Worm (Caenorhabditis elegans) whole organism, young adult: ENCODE results near the gene wapl-1.

Source experiments
- B0019.2 ChIP-seq: fragments of 200-800 bp; sonication (Bioruptor generic); conservative IDR thresholded peaks from 2 replicates; pipeline ENCODE4 v1.3.6; 2022; ENCODE audit warnings: missing genetic modification reagents, missing genetic modification characterization, missing compliant biosample characterization
- B0035.1 ChIP-seq: sonication (generic microtip); optimal IDR thresholded peaks from 2 replicates; lab custom pipeline; 2016; ENCODE audit warnings: missing genetic modification characterization, mild to moderate bottlenecking, missing compliant biosample characterization, missing genotype, missing genetic modification reagents
- B0336.3 ChIP-seq: fragments of 200-800 bp; sonication (Bioruptor generic); IDR thresholded peaks from 2 replicates; pipeline ENCODE4 v1.3.6; 2022; ENCODE audit warnings: missing genetic modification characterization, missing compliant biosample characterization
- C06A6.2 ChIP-seq: fragments of 200-800 bp; sonication (Bioruptor generic); conservative IDR thresholded peaks from 2 replicates; pipeline ENCODE4 v1.3.6; 2022; ENCODE audit warnings: missing genetic modification characterization, missing compliant biosample characterization
- F22D6.2 ChIP-seq: sonication (generic microtip); optimal IDR thresholded peaks from 2 replicates; lab custom pipeline; 2016; ENCODE audit warnings: mild to moderate bottlenecking, missing genetic modification characterization, missing compliant biosample characterization
- K11D2.4 ChIP-seq: fragments of 200-800 bp; sonication (Bioruptor generic); IDR thresholded peaks from 2 replicates; pipeline ENCODE4 v1.3.6; 2022; ENCODE audit warnings: missing genetic modification reagents, missing genetic modification characterization, missing compliant biosample characterization
- K12H6.12 ChIP-seq: fragments of 200-800 bp; sonication (Bioruptor generic); optimal IDR thresholded peaks from 2 replicates; lab custom pipeline; 2018; ENCODE audit warnings: mild to moderate bottlenecking, missing genetic modification characterization, missing compliant biosample characterization
- T26A5.8 ChIP-seq: sonication (generic microtip); optimal IDR thresholded peaks from 2 replicates; lab custom pipeline; 2016; ENCODE audit warnings: missing genetic modification characterization, missing compliant biosample characterization
- akir-1 ChIP-seq: fragments of 200-800 bp; sonication (Bioruptor generic); optimal IDR thresholded peaks from 2 replicates; lab custom pipeline; 2018; ENCODE audit warnings: mild to moderate bottlenecking, missing genetic modification characterization, moderate library complexity, missing compliant biosample characterization
- ama-1 ChIP-seq, 3 experiments: fragments of 150-350 bp in 1 of 3; sonication (generic microtip) in 2 of 3; optimal IDR thresholded peaks; 2 replicates each; lab custom pipeline; 2014 to 2018; ENCODE audit warnings: missing biosample characterization in 2 of 3, missing genetic modification characterization in 2 of 3, missing genetic modification reagents in 2 of 3
- aptf-3 ChIP-seq: fragments of 200-800 bp; sonication (Bioruptor generic); IDR thresholded peaks from 2 replicates; pipeline ENCODE4 v1.3.6; 2022; ENCODE audit warnings: missing genetic modification characterization, missing compliant biosample characterization
- atf-7 ChIP-seq: sonication (generic microtip); optimal IDR thresholded peaks from 2 replicates; lab custom pipeline; 2017; ENCODE audit warnings: mild to moderate bottlenecking, missing genetic modification characterization, missing compliant biosample characterization
- attf-5 ChIP-seq: fragments of 200-800 bp; sonication (Bioruptor generic); optimal IDR thresholded peaks from 2 replicates; lab custom pipeline; 2018; ENCODE audit warnings: mild to moderate bottlenecking, missing genetic modification characterization, missing compliant biosample characterization
- ceh-58 ChIP-seq: fragments of 200-800 bp; sonication (Bioruptor generic); IDR thresholded peaks from 2 replicates; pipeline ENCODE4 v1.3.6; 2022; ENCODE audit warnings: missing genetic modification characterization, missing compliant biosample characterization
- ceh-79 ChIP-seq: sonication (generic microtip); optimal IDR thresholded peaks from 2 replicates; lab custom pipeline; 2017; ENCODE audit warnings: mild to moderate bottlenecking, missing genetic modification characterization, missing compliant biosample characterization
- die-1 ChIP-seq: sonication (generic microtip); optimal IDR thresholded peaks from 2 replicates; lab custom pipeline; 2016; ENCODE audit warnings: missing genotype, mild to moderate bottlenecking, missing genetic modification characterization, missing compliant biosample characterization
- dpl-1 ChIP-seq: fragments of 150-350 bp; optimal IDR thresholded peaks from 2 replicates; lab custom pipeline; 2014; ENCODE audit warnings: missing biosample characterization, missing genetic modification reagents, missing genetic modification characterization
- egl-44 ChIP-seq: fragments of 200-800 bp; sonication (Bioruptor generic); IDR thresholded peaks from 2 replicates; pipeline ENCODE4 v1.3.6; 2022; ENCODE audit warnings: missing genetic modification reagents, missing genetic modification characterization, missing compliant biosample characterization
- ets-4 ChIP-seq: fragments of 200-800 bp; sonication (Bioruptor generic); optimal IDR thresholded peaks from 2 replicates; lab custom pipeline; 2018; ENCODE audit warnings: mild to moderate bottlenecking, missing genetic modification characterization, missing compliant biosample characterization
- hlh-12 ChIP-seq: sonication (generic microtip); optimal IDR thresholded peaks from 2 replicates; lab custom pipeline; 2016; ENCODE audit warnings: missing genetic modification characterization, missing compliant biosample characterization
- hmg-20 ChIP-seq: fragments of 200-800 bp; sonication (Bioruptor generic); IDR thresholded peaks from 2 replicates; pipeline ENCODE4 v1.3.6; 2022; ENCODE audit warnings: missing genetic modification reagents, missing genetic modification characterization, missing compliant biosample characterization
- hrde-1 ChIP-seq: sonication (generic microtip); optimal IDR thresholded peaks from 2 replicates; lab custom pipeline; 2016; ENCODE audit warnings: missing genetic modification characterization, mild to moderate bottlenecking, missing compliant biosample characterization, moderate library complexity, missing genotype, missing genetic modification reagents, borderline replicate concordance
- lag-1 ChIP-seq: fragments of 200-800 bp; sonication (Bioruptor generic); IDR thresholded peaks from 2 replicates; pipeline ENCODE4 v1.3.6; 2022; ENCODE audit warnings: missing genetic modification reagents, missing genetic modification characterization, missing compliant biosample characterization
- lin-26 ChIP-seq: fragments of 200-800 bp; sonication (Bioruptor generic); IDR thresholded peaks from 2 replicates; pipeline ENCODE4 v1.3.6; 2022; ENCODE audit warnings: missing genetic modification reagents, missing genetic modification characterization, missing compliant biosample characterization
- lin-40 ChIP-seq: sonication (generic microtip); optimal IDR thresholded peaks from 2 replicates; lab custom pipeline; 2016; ENCODE audit warnings: missing genetic modification characterization, mild to moderate bottlenecking, missing compliant biosample characterization, missing genotype, missing genetic modification reagents
- lin-54 ChIP-seq: fragments of 200-800 bp; sonication (Bioruptor generic); optimal IDR thresholded peaks from 2 replicates; lab custom pipeline; 2018; ENCODE audit warnings: mild to moderate bottlenecking, missing genetic modification characterization, missing compliant biosample characterization
- lsl-1 ChIP-seq: fragments of 200-800 bp; sonication (Bioruptor generic); optimal IDR thresholded peaks from 2 replicates; lab custom pipeline; 2018; ENCODE audit warnings: mild to moderate bottlenecking, missing genetic modification characterization, moderate library complexity, missing compliant biosample characterization
- madf-10 ChIP-seq: sonication (generic microtip); optimal IDR thresholded peaks from 2 replicates; lab custom pipeline; 2016; ENCODE audit warnings: mild to moderate bottlenecking, missing genetic modification characterization, missing compliant biosample characterization
- mcd-1 ChIP-seq: fragments of 200-800 bp; sonication (Bioruptor generic); IDR thresholded peaks from 2 replicates; pipeline ENCODE4 v1.3.6; 2022; ENCODE audit warnings: missing genetic modification reagents, missing genetic modification characterization, missing compliant biosample characterization
- mes-4 ChIP-seq: sonication (generic microtip); optimal IDR thresholded peaks from 2 replicates; lab custom pipeline; 2016; ENCODE audit warnings: missing genotype, missing genetic modification characterization, missing compliant biosample characterization
- nfya-2 ChIP-seq: fragments of 200-800 bp; sonication (Bioruptor generic); IDR thresholded peaks from 2 replicates; pipeline ENCODE4 v1.3.6; 2022; ENCODE audit warnings: missing genetic modification reagents, missing genetic modification characterization, missing compliant biosample characterization
- nhr-80 ChIP-seq: sonication (generic microtip); optimal IDR thresholded peaks from 2 replicates; lab custom pipeline; 2016; ENCODE audit warnings: missing genetic modification characterization, missing compliant biosample characterization
- pha-4 ChIP-seq: fragments of 150-350 bp; sonication (generic microtip); optimal IDR thresholded peaks from 2 replicates; lab custom pipeline; 2014; ENCODE audit warnings: missing biosample characterization, missing genetic modification reagents, missing genetic modification characterization
- sea-2 ChIP-seq: fragments of 200-800 bp; sonication (Bioruptor generic); IDR thresholded peaks from 2 replicates; pipeline ENCODE4 v1.3.6; 2022; ENCODE audit warnings: missing genetic modification characterization, missing compliant biosample characterization
- somi-1 ChIP-seq: fragments of 200-800 bp; sonication (Bioruptor generic); optimal IDR thresholded peaks from 2 replicates; lab custom pipeline; 2018; ENCODE audit warnings: mild to moderate bottlenecking, missing genetic modification characterization, missing compliant biosample characterization
- ztf-26 ChIP-seq: sonication (generic microtip); optimal IDR thresholded peaks from 2 replicates; lab custom pipeline; 2017; ENCODE audit warnings: missing genetic modification characterization, missing compliant biosample characterization

The wapl-1 gene

ce11 chrIV:4486738-4487137 lies 41.2 kb upstream of the wapl-1 start, which contains the start of gene trx-3:
trx-3 (plus strand) TSS chrIV:4487028.
- TF ChIP-seq lin-54 (GFP tag; lab: Kevin White, UChicago) (no peak), mcd-1 (GFP tag; lab: Robert Waterston, UW) (no peak), nhr-80 (tag; lab: Kevin White, UChicago) (peak; percentile 53)
- TF ChIP-seq, all 124 proteins: peak for 1

ce11 chrIV:4484555-4484954 lies 39.0 kb upstream of the wapl-1 start:
- TF ChIP-seq lin-26 (GFP tag; lab: Robert Waterston, UW) (no peak), nhr-80 (tag; lab: Kevin White, UChicago) (peak; percentile 57)
- TF ChIP-seq, all 124 proteins: peak for 1

- TF ChIP-seq nhr-80 (tag; lab: Kevin White, UChicago) (peak; percentile 83), madf-10 (tag; lab: Kevin White, UChicago) (no peak)
These were observed 37.0 kb upstream of the wapl-1 start, which contains the start of gene M01H9.4 for ce11 chrIV:4482531-4482930. M01H9.4 (minus strand) TSS chrIV:4482909.

ce11 chrIV:4481298-4481697 lies 35.8 kb upstream of the wapl-1 start:
- TF ChIP-seq nfya-2 (GFP tag; lab: Robert Waterston, UW): no peak
- peak; percentile 10 for TF ChIP-seq nhr-80 (tag; lab: Kevin White, UChicago)

- no peak for TF ChIP-seq T26A5.8 (tag; lab: Kevin White, UChicago)
- TF ChIP-seq dpl-1 (GFP tag; lab: Kevin White, UChicago): no peak
- TF ChIP-seq pha-4 (tag; lab: Kevin White, UChicago): no peak
- no peak for TF ChIP-seq hlh-12
- TF ChIP-seq lsl-1 (GFP tag; lab: Kevin White, UChicago): no peak
- TF ChIP-seq K12H6.12 (tag; lab: Kevin White, UChicago): no peak
- TF ChIP-seq egl-44: no peak
- no peak for TF ChIP-seq die-1 (tag; lab: Kevin White, UChicago)
These were observed 34.5 kb upstream of the wapl-1 start, which contains the start of gene M01H9.10 for ce11 chrIV:4480027-4480426. M01H9.10 (minus strand) TSS chrIV:4480127.

ce11 chrIV:4478612-4479011 lies 33.1 kb upstream of the wapl-1 start:
- TF ChIP-seq nhr-80 (tag; lab: Kevin White, UChicago) (peak; percentile 6), sea-2 (no peak), F22D6.2 (tag; lab: Kevin White, UChicago) (peak; percentile 7)

ce11 chrIV:4477009-4477471 lies 31.5 kb upstream of the wapl-1 start, which contains the start of gene M01H9.3:
M01H9.3 (minus strand) TSS chrIV:4477059.
- TF ChIP-seq ets-4 (GFP tag; lab: Kevin White, UChicago) (no peak), die-1 (tag; lab: Kevin White, UChicago) (peak; percentile 46), atf-7 (no peak), lag-1 (GFP tag; lab: Robert Waterston, UW) (no peak), hrde-1 (tag; lab: Kevin White, UChicago) (no peak), mcd-1 (GFP tag; lab: Robert Waterston, UW) (peak; percentile 17; the same call in 1 of the 2 replicates), B0035.1 (tag; lab: Kevin White, UChicago) (no peak), somi-1 (GFP tag; lab: Kevin White, UChicago) (peak; percentile 55), F22D6.2 (tag; lab: Kevin White, UChicago) (no peak), B0019.2 (GFP tag; lab: Robert Waterston, UW) (no peak), mes-4 (no peak), ceh-79 (tag; lab: Kevin White, UChicago) (no peak), akir-1 (GFP tag; lab: Kevin White, UChicago) (no peak), ztf-26 (no peak), ama-1 (optimal IDR thresholded peaks at IDR 0.05; lab: Kevin White, UChicago) (peak; percentile 70), ama-1 (GFP tag; optimal IDR thresholded peaks at IDR 0.05; lab: Kevin White, UChicago) (peak in 1 of 2 experiments; percentile 6), nhr-80 (tag; lab: Kevin White, UChicago) (peak; percentile 59), madf-10 (tag; lab: Kevin White, UChicago) (peak; percentile 22), hmg-20 (GFP tag; lab: Robert Waterston, UW) (no peak), ceh-58 (no peak), aptf-3 (no peak), C06A6.2 (0 out of 2 replicates have a peak, but pooled peaks have one; percentile 49), K11D2.4 (peak; percentile 59), B0336.3 (GFP tag; lab: Robert Waterston, UW) (peak; percentile 15; the same call in 1 of the 2 replicates), attf-5 (GFP tag; lab: Kevin White, UChicago) (peak; percentile 55), lsl-1 (GFP tag; lab: Kevin White, UChicago) (no peak), lin-40 (tag; lab: Kevin White, UChicago) (peak; percentile 46), T26A5.8 (tag; lab: Kevin White, UChicago) (no peak)
